Worm (Caenorhabditis elegans): ENCODE measurements around the gene cla-1.

cla-1 gene

ce11 chrIV:7658589-7658988, 69.9 kb downstream of the cla-1 start, which contains the start of gene C08G9.1:
TSS of gene C08G9.1 (plus strand) at chrIV:7658763.
- no peak for TF ChIP-seq mep-1 (tag; optimal IDR thresholded peaks at IDR 0.05)
- no peak for TF ChIP-seq drap-1 (GFP tag; optimal IDR thresholded peaks at IDR 0.05)
- no peak for TF ChIP-seq elt-3 (tag; optimal IDR thresholded peaks at IDR 0.05)
- TF ChIP-seq elt-1 (tag; optimal IDR thresholded peaks at IDR 0.05; ENCODE audit: borderline replicate concordance, insufficient read depth) = no peak
- TF ChIP-seq nhr-28 (tag; optimal IDR thresholded peaks at IDR 0.05) = no peak
- no peak for TF ChIP-seq tbx-8 (GFP tag; optimal IDR thresholded peaks at IDR 0.05)
- TF ChIP-seq lin-32 (GFP tag; optimal IDR thresholded peaks at IDR 0.05) = no peak
- no peak for TF ChIP-seq mls-2 (tag; optimal IDR thresholded peaks at IDR 0.05)
- no peak for TF ChIP-seq hlh-1 (tag; optimal IDR thresholded peaks at IDR 0.05)
- no peak for TF ChIP-seq ham-2 (GFP tag; optimal IDR thresholded peaks at IDR 0.05)
- TF ChIP-seq blmp-1 (tag; optimal IDR thresholded peaks at IDR 0.05) = no peak
- no peak for TF ChIP-seq ceh-39 (tag; optimal IDR thresholded peaks at IDR 0.05)
- no peak for TF ChIP-seq cnd-1 (tag; optimal IDR thresholded peaks at IDR 0.05)
- TF ChIP-seq nhr-2 (tag; optimal IDR thresholded peaks at IDR 0.05) = no peak
- TF ChIP-seq zip-8 (tag; optimal IDR thresholded peaks at IDR 0.05) = no peak
- TF ChIP-seq sem-2 (GFP tag; optimal IDR thresholded peaks at IDR 0.05) = no peak

- TF ChIP-seq unc-62 (GFP tag; optimal IDR thresholded peaks at IDR 0.05) = peak; percentile 9
- TF ChIP-seq nhr-76 (tag; optimal IDR thresholded peaks at IDR 0.05) = no peak
- TF ChIP-seq nhr-2 (tag; optimal IDR thresholded peaks at IDR 0.05) = no peak
Observed at ce11 chrIV:7659481-7659880, 70.8 kb downstream of the cla-1 start.

ce11 chrIV:7661569-7661968, 72.8 kb downstream of the cla-1 start:
- TF ChIP-seq ceh-43 (GFP tag; optimal IDR thresholded peaks at IDR 0.05) (no peak), sptf-1 (tag; optimal IDR thresholded peaks at IDR 0.05) (no peak), unc-120 (tag; optimal IDR thresholded peaks at IDR 0.05; ENCODE audit: poor library complexity, severe bottlenecking) (no peak), drap-1 (GFP tag; optimal IDR thresholded peaks at IDR 0.05) (no peak), flh-1 (GFP tag; optimal IDR thresholded peaks at IDR 0.05) (no peak), ces-1 (GFP tag; optimal IDR thresholded peaks at IDR 0.05) (peak; percentile 59), zip-8 (tag; optimal IDR thresholded peaks at IDR 0.05) (no peak)

- TF ChIP-seq ceh-83 (GFP tag; optimal IDR thresholded peaks at IDR 0.05) (no peak), lin-32 (GFP tag; optimal IDR thresholded peaks at IDR 0.05) (no peak), unc-120 (tag; optimal IDR thresholded peaks at IDR 0.05; ENCODE audit: poor library complexity, severe bottlenecking) (no peak), blmp-1 (tag; optimal IDR thresholded peaks at IDR 0.05) (no peak), sem-2 (GFP tag; optimal IDR thresholded peaks at IDR 0.05) (no peak), mep-1 (tag; optimal IDR thresholded peaks at IDR 0.05) (no peak), nhr-12 (tag; optimal IDR thresholded peaks at IDR 0.05) (no peak)
Observed at ce11 chrIV:7663006-7663405, 74.3 kb downstream of the cla-1 start.

- TF ChIP-seq nhr-76 (tag; optimal IDR thresholded peaks at IDR 0.05) (no peak), bed-3 (GFP tag; optimal IDR thresholded peaks at IDR 0.05) (no peak), unc-39 (tag; optimal IDR thresholded peaks at IDR 0.05) (no peak), nhr-237 (tag; optimal IDR thresholded peaks at IDR 0.05) (no peak), nhr-12 (tag; optimal IDR thresholded peaks at IDR 0.05) (no peak), cnd-1 (tag; optimal IDR thresholded peaks at IDR 0.05) (no peak), elt-3 (tag; optimal IDR thresholded peaks at IDR 0.05) (no peak), blmp-1 (tag; optimal IDR thresholded peaks at IDR 0.05) (no peak), lin-13 (tag; optimal IDR thresholded peaks at IDR 0.05) (no peak), nhr-2 (tag; optimal IDR thresholded peaks at IDR 0.05) (no peak), unc-120 (tag; optimal IDR thresholded peaks at IDR 0.05; ENCODE audit: poor library complexity, severe bottlenecking) (no peak), zip-8 (tag; optimal IDR thresholded peaks at IDR 0.05) (no peak), snpc-4 (tag; optimal IDR thresholded peaks at IDR 0.05) (no peak), elt-1 (tag; optimal IDR thresholded peaks at IDR 0.05; ENCODE audit: borderline replicate concordance, insufficient read depth) (no peak), sem-2 (GFP tag; optimal IDR thresholded peaks at IDR 0.05) (no peak), drap-1 (GFP tag; optimal IDR thresholded peaks at IDR 0.05) (no peak), pha-4 (tag; optimal IDR thresholded peaks at IDR 0.05) (no peak), ztf-11 (tag; optimal IDR thresholded peaks at IDR 0.05) (no peak), flh-1 (GFP tag; optimal IDR thresholded peaks at IDR 0.05) (no peak)
Observed at ce11 chrIV:7672872-7673271, 84.1 kb downstream of the cla-1 start, which contains the start of gene C08G9.2. TSS of gene C08G9.2 (minus strand) at chrIV:7672972.
